Worm (Caenorhabditis elegans): ENCODE measurements around the gene clec-136.

DNA sequence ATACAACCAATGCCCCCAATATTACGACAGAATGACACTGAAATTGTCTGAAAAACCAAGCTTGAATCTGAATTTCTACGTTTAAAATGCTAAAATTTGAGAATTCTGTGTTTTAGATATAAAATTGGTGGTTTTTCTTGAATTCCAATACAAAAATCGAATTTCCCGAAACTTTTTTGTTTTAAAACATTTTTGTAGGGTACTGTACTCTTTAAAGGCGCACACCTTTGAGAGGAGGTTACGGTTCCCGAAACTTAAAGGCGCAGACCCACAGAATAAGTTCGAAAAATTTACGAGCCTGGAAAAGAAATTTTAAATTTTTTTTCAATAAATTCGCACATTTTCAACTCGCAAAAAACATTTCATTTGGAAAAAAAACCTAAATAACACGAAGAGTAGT lies 11.7 kb downstream of the clec-136 start:
- TF ChIP-seq ztf-6 (GFP tag; IDR thresholded peaks at IDR 0.05) (no peak), lsy-27 (tag; optimal IDR thresholded peaks at IDR 0.05; ENCODE audit: borderline replicate concordance, insufficient read depth) (no peak), snpc-3.4 (tag; optimal IDR thresholded peaks at IDR 0.05) (no peak), hlh-26 (GFP tag; conservative IDR thresholded peaks at IDR 0.05) (no peak), die-1 (tag; optimal IDR thresholded peaks at IDR 0.05) (no peak)
